Worm (Caenorhabditis elegans) whole organism, late embryonic: Measurements from ENCODE around the gene clec-123.

Experiments
- C08G9.2 ChIP-seq: sonication (generic microtip); optimal IDR thresholded peaks from 2 replicates; lab custom pipeline; 2016; ENCODE audit warnings: mild to moderate bottlenecking, missing genetic modification characterization, moderate library complexity, missing compliant biosample characterization
- C38D4.7 ChIP-seq: fragments of 200-800 bp; sonication (Bioruptor generic); optimal IDR thresholded peaks from 2 replicates; lab custom pipeline; 2018; ENCODE audit warnings: mild to moderate bottlenecking, missing genetic modification characterization, moderate library complexity, missing compliant biosample characterization
- K02D7.2 ChIP-seq: sonication (generic microtip); optimal IDR thresholded peaks from 2 replicates; lab custom pipeline; 2017; ENCODE audit warnings: mild to moderate bottlenecking, missing genetic modification characterization, missing compliant biosample characterization
- K09A11.1 ChIP-seq: sonication (generic microtip); optimal IDR thresholded peaks from 2 replicates; lab custom pipeline; 2017; ENCODE audit warnings: antibody characterized with exemption, mild to moderate bottlenecking, missing genetic modification characterization, missing compliant biosample characterization; ENCODE audit not compliant: insufficient read depth
- ama-1 ChIP-seq: fragments of 150-350 bp; optimal IDR thresholded peaks from 2 replicates; lab custom pipeline; 2014
- ceh-18 ChIP-seq: sonication (generic microtip); optimal IDR thresholded peaks from 2 replicates; lab custom pipeline; 2016; ENCODE audit warnings: missing genetic modification characterization, missing compliant biosample characterization
- ceh-19 ChIP-seq: fragments of 200-800 bp; sonication (Bioruptor generic); optimal IDR thresholded peaks from 2 replicates; lab custom pipeline; 2018; ENCODE audit warnings: mild to moderate bottlenecking, missing genetic modification characterization, missing compliant biosample characterization
- ceh-2 ChIP-seq: sonication (generic microtip); optimal IDR thresholded peaks from 2 replicates; lab custom pipeline; 2016; ENCODE audit warnings: missing genotype, missing genetic modification characterization, missing compliant biosample characterization
- ceh-30 ChIP-seq: fragments of 150-350 bp; optimal IDR thresholded peaks from 2 replicates; lab custom pipeline; 2014; ENCODE audit warnings: missing biosample characterization, missing genetic modification characterization
- ceh-31 ChIP-seq: sonication (generic microtip); optimal IDR thresholded peaks from 2 replicates; lab custom pipeline; 2016; ENCODE audit warnings: missing genetic modification characterization, missing compliant biosample characterization
- ceh-34 ChIP-seq: sonication (generic microtip); optimal IDR thresholded peaks from 2 replicates; lab custom pipeline; 2016; ENCODE audit warnings: mild to moderate bottlenecking, missing genetic modification characterization, missing compliant biosample characterization
- ceh-6 ChIP-seq: fragments of 200-800 bp; sonication (Bioruptor generic); optimal IDR thresholded peaks from 2 replicates; lab custom pipeline; 2018; ENCODE audit warnings: mild to moderate bottlenecking, missing genetic modification characterization, missing compliant biosample characterization
- ceh-9 ChIP-seq: sonication (generic microtip); optimal IDR thresholded peaks from 2 replicates; lab custom pipeline; 2016; ENCODE audit warnings: mild to moderate bottlenecking, missing genetic modification characterization, inconsistent platforms, missing compliant biosample characterization
- che-1 ChIP-seq: sonication (generic microtip); optimal IDR thresholded peaks from 2 replicates; lab custom pipeline; 2016; ENCODE audit warnings: mild to moderate bottlenecking, missing genetic modification characterization, missing compliant biosample characterization
- dmd-4 ChIP-seq: sonication (generic microtip); optimal IDR thresholded peaks from 2 replicates; lab custom pipeline; 2016; ENCODE audit warnings: borderline replicate concordance, missing genetic modification characterization, missing compliant biosample characterization
- elt-2 ChIP-seq: sonication (generic microtip); optimal IDR thresholded peaks from 2 replicates; lab custom pipeline; 2016; ENCODE audit warnings: missing genetic modification reagents, missing genetic modification characterization, missing compliant biosample characterization
- ets-4 ChIP-seq: sonication (generic microtip); optimal IDR thresholded peaks from 2 replicates; lab custom pipeline; 2016; ENCODE audit warnings: missing genetic modification characterization, missing compliant biosample characterization
- eyg-1 ChIP-seq: sonication (generic microtip); optimal IDR thresholded peaks from 2 replicates; lab custom pipeline; 2016; ENCODE audit warnings: missing genotype, missing genetic modification characterization, missing compliant biosample characterization
- fax-1 ChIP-seq: sonication (generic microtip); optimal IDR thresholded peaks from 2 replicates; lab custom pipeline; 2016; ENCODE audit warnings: missing genotype, missing genetic modification characterization, missing compliant biosample characterization
- fkh-10 ChIP-seq: fragments of 150-350 bp; optimal IDR thresholded peaks from 2 replicates; lab custom pipeline; 2014; ENCODE audit warnings: missing biosample characterization, missing genetic modification reagents, missing genetic modification characterization
- fkh-6 ChIP-seq: sonication (generic microtip); optimal IDR thresholded peaks from 2 replicates; lab custom pipeline; 2016; ENCODE audit warnings: missing genetic modification characterization, missing compliant biosample characterization
- hlh-15 ChIP-seq: sonication (generic microtip); optimal IDR thresholded peaks from 2 replicates; lab custom pipeline; 2016; ENCODE audit warnings: missing genetic modification characterization, missing compliant biosample characterization
- hlh-30 ChIP-seq: sonication (generic microtip); optimal IDR thresholded peaks from 2 replicates; lab custom pipeline; 2017; ENCODE audit warnings: antibody characterized with exemption, missing genetic modification characterization, missing compliant biosample characterization; ENCODE audit not compliant: insufficient read depth
- hlh-6 ChIP-seq: sonication (generic microtip); optimal IDR thresholded peaks from 2 replicates; lab custom pipeline; 2016; ENCODE audit warnings: missing genotype, missing genetic modification characterization, missing compliant biosample characterization
- hlh-8 ChIP-seq: sonication (generic microtip); optimal IDR thresholded peaks from 2 replicates; lab custom pipeline; 2016; ENCODE audit warnings: missing genotype, missing genetic modification characterization, missing compliant biosample characterization
- lim-6 ChIP-seq: sonication (generic microtip); optimal IDR thresholded peaks from 2 replicates; lab custom pipeline; 2016; ENCODE audit warnings: missing genetic modification characterization, missing compliant biosample characterization
- lin-11 ChIP-seq: fragments of 200-800 bp; sonication (Bioruptor generic); optimal IDR thresholded peaks from 2 replicates; lab custom pipeline; 2018; ENCODE audit warnings: mild to moderate bottlenecking, missing genetic modification characterization, missing compliant biosample characterization
- madf-2 ChIP-seq: sonication (generic microtip); optimal IDR thresholded peaks from 2 replicates; lab custom pipeline; 2017; ENCODE audit warnings: missing genetic modification characterization, missing compliant biosample characterization
- nfya-1 ChIP-seq: sonication (generic microtip); optimal IDR thresholded peaks from 2 replicates; lab custom pipeline; 2017; ENCODE audit warnings: missing genetic modification characterization, mild to moderate bottlenecking, missing compliant biosample characterization, antibody characterized with exemption, moderate library complexity
- nhr-232 ChIP-seq: sonication (generic microtip); optimal IDR thresholded peaks from 2 replicates; lab custom pipeline; 2016; ENCODE audit warnings: missing genetic modification characterization, missing compliant biosample characterization
- pat-9 ChIP-seq: fragments of 200-800 bp; sonication (Bioruptor generic); optimal IDR thresholded peaks from 2 replicates; lab custom pipeline; 2018; ENCODE audit warnings: mild to moderate bottlenecking, missing genetic modification characterization, moderate library complexity, missing compliant biosample characterization
- pax-1 ChIP-seq: fragments of 150-350 bp; optimal IDR thresholded peaks from 2 replicates; lab custom pipeline; 2014; ENCODE audit warnings: missing biosample characterization, missing genetic modification characterization
- pha-2 ChIP-seq: sonication (generic microtip); optimal IDR thresholded peaks from 2 replicates; lab custom pipeline; 2017; ENCODE audit warnings: mild to moderate bottlenecking, missing genetic modification characterization, missing compliant biosample characterization
- pha-4 ChIP-seq: fragments of 150-350 bp; optimal IDR thresholded peaks from 2 replicates; lab custom pipeline; 2018; ENCODE audit warnings: missing biosample characterization, missing genetic modification reagents, missing genetic modification characterization
- pqm-1 ChIP-seq: sonication (generic microtip); optimal IDR thresholded peaks from 2 replicates; lab custom pipeline; 2016; ENCODE audit warnings: missing genetic modification characterization, missing compliant biosample characterization
- pros-1 ChIP-seq: fragments of 150-350 bp; optimal IDR thresholded peaks from 2 replicates; lab custom pipeline; 2014; ENCODE audit warnings: missing biosample characterization, missing genetic modification reagents, missing genetic modification characterization
- rnt-1 ChIP-seq: sonication (generic microtip); optimal IDR thresholded peaks from 2 replicates; lab custom pipeline; 2016; ENCODE audit warnings: missing genetic modification characterization, missing compliant biosample characterization
- sdc-2 ChIP-seq: sonication (generic microtip); optimal IDR thresholded peaks from 2 replicates; lab custom pipeline; 2016; ENCODE audit warnings: missing genotype, missing genetic modification characterization, missing compliant biosample characterization
- sox-2 ChIP-seq: fragments of 200-800 bp; sonication (Bioruptor generic); IDR thresholded peaks from 2 replicates; pipeline ENCODE4 v1.3.6; 2022; ENCODE audit warnings: missing genetic modification reagents, missing genetic modification characterization, missing compliant biosample characterization
- syd-9 ChIP-seq: sonication (generic microtip); optimal IDR thresholded peaks from 2 replicates; lab custom pipeline; 2016; ENCODE audit warnings: mild to moderate bottlenecking, missing genetic modification characterization, moderate library complexity, missing compliant biosample characterization
- tbx-2 ChIP-seq: sonication (generic microtip); optimal IDR thresholded peaks from 2 replicates; lab custom pipeline; 2016; ENCODE audit warnings: missing genetic modification characterization, missing compliant biosample characterization
- tbx-7 ChIP-seq: sonication (generic microtip); optimal IDR thresholded peaks from 2 replicates; lab custom pipeline; 2016; ENCODE audit warnings: missing genotype, missing genetic modification characterization, missing compliant biosample characterization
- ttx-3 ChIP-seq: sonication (generic microtip); optimal IDR thresholded peaks from 2 replicates; lab custom pipeline; 2016; ENCODE audit warnings: missing genetic modification reagents, missing genetic modification characterization, missing compliant biosample characterization
- unc-3 ChIP-seq, 2 experiments: fragments of 200-800 bp in 1 of 2; sonication (Bioruptor generic) in 1 of 2; sonication (generic microtip) in 1 of 2; conservative IDR thresholded peaks in 1 of 2; optimal IDR thresholded peaks in 1 of 2; 2 replicates each; pipeline versions ENCODE4 v1.3.6 to Lab custom; 2016 to 2022; ENCODE audit warnings: missing compliant biosample characterization in 2 of 2, missing genetic modification characterization in 2 of 2, missing genetic modification reagents in 1 of 2
- unc-42 ChIP-seq: sonication (generic microtip); optimal IDR thresholded peaks from 2 replicates; lab custom pipeline; 2016; ENCODE audit warnings: missing genotype, missing genetic modification characterization, missing compliant biosample characterization
- unc-55 ChIP-seq: sonication (generic microtip); optimal IDR thresholded peaks from 2 replicates; lab custom pipeline; 2017; ENCODE audit warnings: missing biosample characterization, missing genetic modification reagents, missing genetic modification characterization
- unc-86 ChIP-seq: sonication (generic microtip); optimal IDR thresholded peaks from 2 replicates; lab custom pipeline; 2016; ENCODE audit warnings: missing genetic modification characterization, missing compliant biosample characterization
- zip-5 ChIP-seq: sonication (generic microtip); optimal IDR thresholded peaks from 2 replicates; lab custom pipeline; 2016; ENCODE audit warnings: missing genetic modification characterization, missing compliant biosample characterization
- ztf-16 ChIP-seq: sonication (generic microtip); optimal IDR thresholded peaks from 2 replicates; lab custom pipeline; 2017; ENCODE audit warnings: missing genetic modification characterization, missing compliant biosample characterization

The clec-123 gene

ce11 chrII:3071012-3071749, 42.9 kb upstream of the clec-123 start, which contains the start of gene Y25C1A.7:
Gene Y25C1A.7 (minus strand): TSS chrII:3071062.
- TF ChIP-seq fkh-6 (tag; lab: Kevin White, UChicago) (no peak), dmd-4 (no peak)

- TF ChIP-seq hlh-6 (tag; lab: Kevin White, UChicago) (no peak), eyg-1 (tag; lab: Kevin White, UChicago) (no peak), sdc-2 (tag; lab: Kevin White, UChicago) (no peak), elt-2 (tag; lab: Kevin White, UChicago) (peak; percentile 69), ttx-3 (tag; lab: Kevin White, UChicago) (no peak), pros-1 (tag; lab: Kevin White, UChicago) (no peak), nhr-232 (tag; lab: Kevin White, UChicago) (no peak), fkh-10 (GFP tag; lab: Kevin White, UChicago) (no peak), tbx-7 (tag; lab: Kevin White, UChicago) (no peak), pax-1 (tag; lab: Kevin White, UChicago) (no peak), pha-2 (tag; lab: Kevin White, UChicago) (peak; percentile 26), ceh-6 (peak; percentile 38), ama-1 (lab: Kevin White, UChicago) (no peak), pqm-1 (tag; lab: Kevin White, UChicago) (no peak), ceh-2 (peak; percentile 34), ceh-19 (GFP tag; lab: Kevin White, UChicago) (peak; percentile 42), unc-3 (GFP tag; conservative IDR thresholded peaks at IDR 0.05; lab: Robert Waterston, UW) (peak; percentile 52; the same call in 1 of the 2 replicates), unc-3 (tag; optimal IDR thresholded peaks at IDR 0.05; lab: Kevin White, UChicago) (peak; percentile 38), hlh-15 (tag; lab: Kevin White, UChicago) (no peak), ets-4 (no peak), nfya-1 (tag; lab: Kevin White, UChicago) (peak; percentile 94), fax-1 (tag; lab: Kevin White, UChicago) (no peak), ceh-18 (tag; lab: Kevin White, UChicago) (peak; percentile 49), ceh-31 (tag; lab: Kevin White, UChicago) (peak; percentile 79), pha-4 (no peak), ceh-9 (tag; lab: Kevin White, UChicago) (no peak), unc-42 (tag; lab: Kevin White, UChicago) (peak; percentile 80), hlh-8 (no peak), ceh-34 (tag; lab: Kevin White, UChicago) (peak; percentile 93), K02D7.2 (no peak), C08G9.2 (tag; lab: Kevin White, UChicago) (peak; percentile 35), lin-11 (tag; lab: Kevin White, UChicago) (no peak), hlh-30 (tag; lab: Kevin White, UChicago) (peak; percentile 82), tbx-2 (tag; lab: Kevin White, UChicago) (peak; percentile 63), che-1 (tag; lab: Kevin White, UChicago) (peak; percentile 15), sox-2 (GFP tag; lab: Robert Waterston, UW) (no peak), pat-9 (no peak), rnt-1 (peak; percentile 59), unc-55 (peak; percentile 71), zip-5 (tag; lab: Kevin White, UChicago) (no peak), madf-2 (no peak), C38D4.7 (GFP tag; lab: Kevin White, UChicago) (peak; percentile 20), ztf-16 (no peak), lim-6 (no peak), unc-86 (tag; lab: Kevin White, UChicago) (peak; percentile 15), K09A11.1 (no peak), fkh-6 (tag; lab: Kevin White, UChicago) (no peak), ceh-30 (tag; lab: Kevin White, UChicago) (no peak), syd-9 (no peak)
Observed at ce11 chrII:3076915-3077314, 37.1 kb upstream of the clec-123 start, which contains the start of gene Y25C1A.8. Gene Y25C1A.8 (minus strand): TSS chrII:3076959.
